Fruit fly (Drosophila melanogaster): Measurements from ENCODE around the gene CG42570.

Gene CG42570

DNA sequence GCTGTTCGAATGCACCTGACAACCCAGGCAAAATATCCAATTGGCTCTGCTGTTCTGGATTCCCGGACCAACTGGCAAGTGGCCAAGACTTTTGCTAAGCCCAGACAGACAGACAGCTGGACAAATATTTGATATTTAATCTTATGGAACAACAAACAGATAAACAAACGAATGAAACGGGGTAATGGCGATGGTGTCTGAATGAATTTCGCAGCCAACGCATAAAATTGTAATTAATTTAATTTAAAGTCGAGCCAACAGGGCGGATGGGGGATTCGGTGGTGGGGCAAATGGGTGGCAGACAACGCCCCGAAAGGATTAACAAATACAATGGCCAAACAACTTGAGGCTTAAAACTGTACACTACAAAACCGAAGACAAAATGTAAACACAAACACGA, 24.2 kb downstream of the CG42570 start (continued):
- TF ChIP-seq CG6254 (GFP tag; optimal IDR thresholded peaks at IDR 0.05): no peak
- TF ChIP-seq btn (GFP tag; optimal IDR thresholded peaks at IDR 0.05): no peak
- no peak for TF ChIP-seq tio (GFP tag; optimal IDR thresholded peaks at IDR 0.05)
- TF ChIP-seq CG18619 (GFP tag; optimal IDR thresholded peaks at IDR 0.05): peak; percentile 29
- peak; percentile 17 for TF ChIP-seq CG10147 (GFP tag; optimal IDR thresholded peaks at IDR 0.05)
- TF ChIP-seq CG13424 (tag; optimal IDR thresholded peaks at IDR 0.05): no peak
- no peak for TF ChIP-seq Doc3 (GFP tag; IDR thresholded peaks at IDR 0.05; ENCODE audit: partially characterized antibody)
- TF ChIP-seq CG10654 (GFP tag; optimal IDR thresholded peaks at IDR 0.05): no peak
- peak; percentile 27 for TF ChIP-seq Fer1 (GFP tag; optimal IDR thresholded peaks at IDR 0.05)
- no peak for TF ChIP-seq Hey (tag; optimal IDR thresholded peaks at IDR 0.05)
- TF ChIP-seq fd64A (GFP tag; optimal IDR thresholded peaks at IDR 0.05): peak; percentile 5
- TF ChIP-seq CG10321 (GFP tag; IDR thresholded peaks at IDR 0.05): no peak
- no peak for TF ChIP-seq H15 (GFP tag; IDR thresholded peaks at IDR 0.05)
- no peak for TF ChIP-seq Trl (optimal IDR thresholded peaks at IDR 0.05)
- TF ChIP-seq Trl (GFP tag; optimal IDR thresholded peaks at IDR 0.05): no peak
- peak; percentile 32 for TF ChIP-seq CG2875 (GFP tag; optimal IDR thresholded peaks at IDR 0.05)
- TF ChIP-seq MTF-1 (GFP tag; optimal IDR thresholded peaks at IDR 0.05; ENCODE audit: borderline replicate concordance): no peak
- TF ChIP-seq sim (GFP tag; IDR thresholded peaks at IDR 0.05): no peak
- TF ChIP-seq pan (optimal IDR thresholded peaks at IDR 0.05): no peak
- TF ChIP-seq pan (GFP tag; optimal IDR thresholded peaks at IDR 0.05 in 1 of 2, IDR thresholded peaks at IDR 0.05 in 1 of 2): peak in 1 of 2 experiments; percentile 23
- no peak for TF ChIP-seq CG11695 (GFP tag; IDR thresholded peaks at IDR 0.05)
- no peak for TF ChIP-seq dm (GFP tag; optimal IDR thresholded peaks at IDR 0.05)
- peak; percentile 25 for TF ChIP-seq CG12769 (tag; optimal IDR thresholded peaks at IDR 0.05)
- TF ChIP-seq org-1 (GFP tag; optimal IDR thresholded peaks at IDR 0.05): peak; percentile 42
- TF ChIP-seq CG34376 (GFP tag; optimal IDR thresholded peaks at IDR 0.05): no peak
- 0 out of 2 replicates have a peak, but pooled peaks have one; percentile 50 for TF ChIP-seq CG11696 (GFP tag; IDR thresholded peaks at IDR 0.05)
- no peak for TF ChIP-seq dan (GFP tag; IDR thresholded peaks at IDR 0.05)
- TF ChIP-seq CG7271 (tag; optimal IDR thresholded peaks at IDR 0.05): no peak
- TF ChIP-seq CG4404 (GFP tag; IDR thresholded peaks at IDR 0.05): no peak
- TF ChIP-seq sna (GFP tag; IDR thresholded peaks at IDR 0.05; ENCODE audit: partially characterized antibody): no peak
- TF ChIP-seq Elba2 (GFP tag; optimal IDR thresholded peaks at IDR 0.05): peak; percentile 59
- TF ChIP-seq lab (GFP tag; optimal IDR thresholded peaks at IDR 0.05): peak; percentile 49
- TF ChIP-seq CG12155 (GFP tag; optimal IDR thresholded peaks at IDR 0.05): no peak
- peak; percentile 30 for TF ChIP-seq CG2678 (tag; optimal IDR thresholded peaks at IDR 0.05)

DNA sequence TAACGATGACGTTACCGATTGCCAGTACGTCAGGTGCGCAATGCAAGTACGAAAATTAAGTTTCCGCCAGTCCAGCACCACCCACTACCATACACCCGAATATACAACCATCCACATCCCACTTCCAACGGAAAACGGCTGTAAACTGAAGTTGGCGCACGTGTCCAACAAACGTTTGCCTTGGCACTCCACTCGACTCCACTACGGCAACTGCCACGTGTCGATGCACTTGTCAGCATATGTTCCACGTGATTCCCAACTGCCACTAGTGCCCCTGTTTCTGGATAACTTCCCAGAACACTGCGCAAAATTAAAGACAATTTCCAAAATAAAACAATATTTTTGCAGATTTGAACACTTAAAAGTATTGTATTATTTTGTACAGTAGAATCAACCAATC, 28.6 kb downstream of the CG42570 start:
- 0 out of 2 replicates have a peak, but pooled peaks have one; percentile 9 for TF ChIP-seq Xrp1 (GFP tag; IDR thresholded peaks at IDR 0.05)
- TF ChIP-seq zf30C (GFP tag; optimal IDR thresholded peaks at IDR 0.05): peak; percentile 56
- TF ChIP-seq Hey (tag; optimal IDR thresholded peaks at IDR 0.05): peak; percentile 95
- TF ChIP-seq twi (tag; optimal IDR thresholded peaks at IDR 0.05): peak; percentile 96
- no peak for TF ChIP-seq lov (optimal IDR thresholded peaks at IDR 0.05)
- peak; percentile 31; the same call in 1 of the 3 replicates for TF ChIP-seq lov (GFP tag; IDR thresholded peaks at IDR 0.05)
- peak; percentile 3 for TF ChIP-seq dmrt11E (tag; optimal IDR thresholded peaks at IDR 0.05)
- TF ChIP-seq tgo (GFP tag; IDR thresholded peaks at IDR 0.05): no peak
- no peak for TF ChIP-seq Hsf (GFP tag; optimal IDR thresholded peaks at IDR 0.05)
- no peak for TF ChIP-seq CG12744 (GFP tag; optimal IDR thresholded peaks at IDR 0.05)
- TF ChIP-seq chif (GFP tag; optimal IDR thresholded peaks at IDR 0.05): no peak
- TF ChIP-seq gem (tag; optimal IDR thresholded peaks at IDR 0.05): peak; percentile 6
- TF ChIP-seq NFAT (GFP tag; IDR thresholded peaks at IDR 0.05): no peak
- no peak for TF ChIP-seq CG4328 (GFP tag; optimal IDR thresholded peaks at IDR 0.05)
- TF ChIP-seq CG17829 (tag; optimal IDR thresholded peaks at IDR 0.05): peak; percentile 11
